Worm (Caenorhabditis elegans): ENCODE measurements around the gene nspc-17.
A peak's percentile ranks its signal among the peaks of the same experiment; 100 is the strongest.
"Not testable (repeated sequence)": the region's sequence is repeated elsewhere in the genome, so short reads cannot be mapped to it uniquely, and the experiment has no call there.

nspc-17 gene

DNA sequence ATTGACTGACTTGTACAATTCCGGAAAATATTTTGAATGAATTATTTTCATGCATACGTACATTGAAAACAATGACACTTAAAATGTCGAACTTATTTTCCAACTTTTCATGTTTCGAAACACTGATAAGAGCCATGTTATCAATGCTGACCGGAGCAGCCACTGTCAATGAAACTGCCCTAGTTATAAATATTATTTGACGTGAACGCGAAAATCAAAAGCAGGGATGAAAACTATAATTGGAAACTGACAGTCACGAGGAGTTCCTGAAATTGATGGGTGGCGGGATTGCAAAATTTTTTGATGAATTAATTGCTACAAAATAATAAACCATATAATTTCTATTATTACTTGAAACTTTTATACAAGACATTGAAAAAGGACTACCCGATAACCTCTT, 14.5 kb upstream of the nspc-17 start:
- TF ChIP-seq nhr-11 (tag; optimal IDR thresholded peaks at IDR 0.05) (no peak), aly-2 (tag; optimal IDR thresholded peaks at IDR 0.05) (no peak), elt-2 (tag; optimal IDR thresholded peaks at IDR 0.05) (peak; percentile 80), tbx-2 (tag; optimal IDR thresholded peaks at IDR 0.05) (no peak), nhr-43 (tag; optimal IDR thresholded peaks at IDR 0.05; ENCODE audit: poor library complexity, severe bottlenecking) (no peak), ceh-82 (tag; optimal IDR thresholded peaks at IDR 0.05) (no peak), sea-2 (GFP tag; optimal IDR thresholded peaks at IDR 0.05) (no peak), zag-1 (tag; optimal IDR thresholded peaks at IDR 0.05) (no peak), pqm-1 (tag; optimal IDR thresholded peaks at IDR 0.05) (peak; percentile 75), ztf-4 (tag; optimal IDR thresholded peaks at IDR 0.05) (no peak), lin-39 (tag; optimal IDR thresholded peaks at IDR 0.05) (no peak)

- TF ChIP-seq elt-3 (tag; optimal IDR thresholded peaks at IDR 0.05) (no peak), fkh-2 (tag; optimal IDR thresholded peaks at IDR 0.05) (no peak), elt-2 (tag; optimal IDR thresholded peaks at IDR 0.05) (peak; percentile 66), pha-4 (tag; optimal IDR thresholded peaks at IDR 0.05) (peak; percentile 41), mml-1 (tag; optimal IDR thresholded peaks at IDR 0.05) (no peak), lsy-12 (tag; optimal IDR thresholded peaks at IDR 0.05) (no peak), pqm-1 (tag; optimal IDR thresholded peaks at IDR 0.05) (peak; percentile 67), ZK546.5 (tag; optimal IDR thresholded peaks at IDR 0.05) (no peak)
Observed at ce11 chrX:14537625-14538024, 12.6 kb upstream of the nspc-17 start.

ce11 chrX:14535913-14536312, 10.9 kb upstream of the nspc-17 start:
- peak; percentile 57 for TF ChIP-seq pqm-1 (tag; optimal IDR thresholded peaks at IDR 0.05)
- TF ChIP-seq sea-2 (GFP tag; optimal IDR thresholded peaks at IDR 0.05): no peak
- TF ChIP-seq elt-1 (tag; optimal IDR thresholded peaks at IDR 0.05): no peak
- TF ChIP-seq nhr-28 (tag; optimal IDR thresholded peaks at IDR 0.05): no peak
- TF ChIP-seq snpc-4 (tag; optimal IDR thresholded peaks at IDR 0.05): no peak
- peak; percentile 50 for TF ChIP-seq elt-2 (tag; optimal IDR thresholded peaks at IDR 0.05)

DNA sequence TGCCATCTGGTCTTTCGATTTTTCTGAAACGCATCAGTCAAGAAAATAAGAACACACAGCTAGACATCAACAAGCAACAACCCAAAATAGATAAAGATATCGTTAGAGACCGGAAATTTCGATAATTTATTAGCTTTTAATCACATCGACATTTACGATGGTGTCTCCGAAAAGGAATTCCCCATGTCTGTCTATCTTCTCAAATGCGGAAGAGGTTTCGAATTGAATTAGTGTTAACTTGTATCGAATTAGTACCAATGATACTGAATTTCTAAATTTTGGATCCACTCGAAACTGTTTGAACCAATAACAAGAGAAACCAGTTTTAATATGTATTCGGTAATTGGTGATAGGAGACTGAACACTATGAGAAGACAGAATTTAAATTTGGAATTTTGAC, 9.6 kb upstream of the nspc-17 start:
- TF ChIP-seq lin-15B (tag; optimal IDR thresholded peaks at IDR 0.05) (no peak), jun-1 (tag; optimal IDR thresholded peaks at IDR 0.05) (no peak), snpc-4 (tag; optimal IDR thresholded peaks at IDR 0.05) (no peak), lin-39 (tag; optimal IDR thresholded peaks at IDR 0.05) (no peak)

ce11 chrX:14534117-14534516, 9.1 kb upstream of the nspc-17 start, which contains the start of gene T24C2.5:
T24C2.5 (plus strand) TSS chrX:14534417.
- TF ChIP-seq nhr-23 (tag; optimal IDR thresholded peaks at IDR 0.05): no peak
- peak; percentile 0 for TF ChIP-seq pqm-1 (tag; optimal IDR thresholded peaks at IDR 0.05)
- TF ChIP-seq R02D3.7 (tag; optimal IDR thresholded peaks at IDR 0.05): no peak

DNA sequence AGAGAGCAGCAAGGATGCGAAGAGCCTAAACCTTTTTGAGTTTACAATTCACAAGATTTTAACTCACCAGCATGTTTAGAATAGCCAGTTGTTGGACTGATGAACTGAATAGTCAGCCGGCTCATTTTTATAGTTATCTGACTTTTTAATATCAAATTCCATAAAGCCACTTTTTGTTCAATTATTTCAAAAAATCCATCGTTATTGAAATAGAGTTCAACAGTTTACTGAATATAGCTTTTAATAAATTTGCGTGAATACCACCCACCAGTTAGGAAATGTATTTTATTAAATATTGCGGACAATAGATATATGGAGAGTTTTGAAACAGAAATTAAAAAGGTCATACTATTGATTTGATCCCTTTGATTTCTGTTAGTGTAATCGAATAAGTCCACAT, 5.1 kb upstream of the nspc-17 start, which contains the start of gene nspc-20:
nspc-20 (minus strand) TSS at position 101 of the 400 bp plus-strand sequence.
- TF ChIP-seq sea-2 (GFP tag; optimal IDR thresholded peaks at IDR 0.05): no peak
- no peak for TF ChIP-seq nhr-23 (tag; optimal IDR thresholded peaks at IDR 0.05)
- TF ChIP-seq pha-4 (tag; optimal IDR thresholded peaks at IDR 0.05): no peak
- TF ChIP-seq fos-1 (tag; optimal IDR thresholded peaks at IDR 0.05): no peak
- no peak for TF ChIP-seq nhr-76 (tag; optimal IDR thresholded peaks at IDR 0.05)
- TF ChIP-seq elt-2 (tag; optimal IDR thresholded peaks at IDR 0.05): no peak
- no peak for TF ChIP-seq nhr-67 (tag; optimal IDR thresholded peaks at IDR 0.05)
- no peak for TF ChIP-seq snpc-4 (tag; optimal IDR thresholded peaks at IDR 0.05)
- no peak for TF ChIP-seq mml-1 (tag; optimal IDR thresholded peaks at IDR 0.05)
- no peak for TF ChIP-seq zag-1 (tag; optimal IDR thresholded peaks at IDR 0.05)
- TF ChIP-seq mdl-1 (tag; optimal IDR thresholded peaks at IDR 0.05): no peak
- TF ChIP-seq ztf-4 (tag; optimal IDR thresholded peaks at IDR 0.05): no peak
- TF ChIP-seq ztf-11 (tag; optimal IDR thresholded peaks at IDR 0.05): no peak
- TF ChIP-seq unc-39 (tag; optimal IDR thresholded peaks at IDR 0.05): no peak

DNA sequence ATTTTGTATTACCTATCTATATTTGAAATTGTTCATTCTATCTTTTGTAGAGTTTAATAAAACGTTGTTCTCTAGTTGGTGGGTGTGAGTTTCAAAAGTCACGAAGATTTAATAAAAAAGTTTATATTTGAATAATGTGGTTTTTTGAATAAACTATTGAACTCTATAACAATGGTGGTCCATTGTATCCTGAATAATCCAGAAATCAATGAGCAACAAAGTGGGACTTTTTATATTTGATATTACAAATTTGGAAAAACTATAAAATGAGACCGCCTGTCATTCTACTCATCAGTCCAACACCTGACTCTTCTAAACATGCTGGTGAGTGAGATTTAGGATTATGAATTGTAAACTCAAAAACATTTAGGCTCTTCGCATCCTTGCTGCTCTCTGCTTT, 3.4 kb upstream of the nspc-17 start, which contains the start of gene nspc-19:
nspc-19 (plus strand) TSS at position 301 of the 400 bp plus-strand sequence.
- TF ChIP-seq fkh-10 (GFP tag; optimal IDR thresholded peaks at IDR 0.05); nhr-77 (tag; optimal IDR thresholded peaks at IDR 0.05); lin-15B (tag; optimal IDR thresholded peaks at IDR 0.05): not testable (repeated sequence)

Measured in whole organism, L3 larva.